Worm (Caenorhabditis elegans) whole organism, L2 larva: Measurements from ENCODE around the gene F56C9.10.

Experiments used
- C34F6.9 ChIP-seq: fragments of 150-350 bp; optimal IDR thresholded peaks from 2 replicates; lab custom pipeline; 2014; ENCODE audit warnings: missing biosample characterization, missing genetic modification characterization
- F13H6.1 ChIP-seq: sonication (generic microtip); optimal IDR thresholded peaks from 2 replicates; lab custom pipeline; 2016; ENCODE audit warnings: missing genetic modification characterization, missing compliant biosample characterization
- alr-1 ChIP-seq: fragments of 150-350 bp; optimal IDR thresholded peaks from 2 replicates; lab custom pipeline; 2014; ENCODE audit warnings: missing biosample characterization, missing genetic modification characterization
- ama-1 ChIP-seq: fragments of 150-350 bp; optimal IDR thresholded peaks from 2 replicates; lab custom pipeline; 2018; ENCODE audit warnings: inconsistent platforms
- blmp-1 ChIP-seq: sonication (generic microtip); optimal IDR thresholded peaks from 2 replicates; lab custom pipeline; 2017; ENCODE audit warnings: missing genetic modification characterization, mild to moderate bottlenecking, missing compliant biosample characterization, antibody characterized with exemption, moderate library complexity; ENCODE audit not compliant: insufficient read depth
- ceh-16 ChIP-seq: fragments of 150-350 bp; optimal IDR thresholded peaks from 2 replicates; lab custom pipeline; 2014; ENCODE audit warnings: missing biosample characterization, missing genetic modification characterization
- ceh-82 ChIP-seq: fragments of 150-350 bp; optimal IDR thresholded peaks from 2 replicates; lab custom pipeline; 2014; ENCODE audit warnings: missing biosample characterization, missing genetic modification characterization
- crh-2 ChIP-seq: sonication (generic microtip); optimal IDR thresholded peaks from 2 replicates; lab custom pipeline; 2017; ENCODE audit warnings: missing biosample characterization, missing genetic modification characterization
- dmd-4 ChIP-seq: sonication (generic microtip); optimal IDR thresholded peaks from 2 replicates; lab custom pipeline; 2017; ENCODE audit warnings: missing biosample characterization, missing genetic modification characterization
- elt-3 ChIP-seq: sonication (generic microtip); optimal IDR thresholded peaks from 2 replicates; lab custom pipeline; 2017; ENCODE audit warnings: missing biosample characterization, missing genetic modification characterization
- fos-1 ChIP-seq: fragments of 150-350 bp; optimal IDR thresholded peaks from 2 replicates; lab custom pipeline; 2014; ENCODE audit warnings: missing biosample characterization, missing genetic modification characterization
- lin-13 ChIP-seq: fragments of 150-350 bp; optimal IDR thresholded peaks from 2 replicates; lab custom pipeline; 2014; ENCODE audit warnings: missing biosample characterization, missing genetic modification reagents, missing genetic modification characterization
- lin-39 ChIP-seq: fragments of 150-350 bp; optimal IDR thresholded peaks from 2 replicates; lab custom pipeline; 2014; ENCODE audit warnings: missing biosample characterization, missing genetic modification reagents, missing genetic modification characterization
- lsy-2 ChIP-seq, 2 experiments: fragments of 150-350 bp in 1 of 2; sonication (generic microtip) in 1 of 2; optimal IDR thresholded peaks; 2 replicates each; lab custom pipeline; 2014 to 2017; ENCODE audit warnings: missing biosample characterization in 2 of 2, missing genetic modification characterization in 2 of 2
- mbf-1 ChIP-seq: sonication (generic microtip); optimal IDR thresholded peaks from 2 replicates; lab custom pipeline; 2017; ENCODE audit warnings: missing biosample characterization, missing genetic modification characterization
- mdl-1 ChIP-seq, 2 experiments: fragments of 150-350 bp in 1 of 2; sonication (generic microtip) in 1 of 2; optimal IDR thresholded peaks; 2 replicates each; lab custom pipeline; 2017; ENCODE audit warnings: missing biosample characterization in 2 of 2, missing genetic modification characterization in 2 of 2
- nhr-10 ChIP-seq: sonication (generic microtip); optimal IDR thresholded peaks from 2 replicates; lab custom pipeline; 2017; ENCODE audit warnings: missing biosample characterization, missing genetic modification characterization
- nhr-11 ChIP-seq: fragments of 150-350 bp; optimal IDR thresholded peaks from 2 replicates; lab custom pipeline; 2014; ENCODE audit warnings: missing biosample characterization, missing genetic modification characterization
- nhr-129 ChIP-seq: fragments of 150-350 bp; optimal IDR thresholded peaks from 2 replicates; lab custom pipeline; 2014; ENCODE audit warnings: missing biosample characterization, missing genetic modification characterization
- nhr-21 ChIP-seq: fragments of 150-350 bp; optimal IDR thresholded peaks from 2 replicates; lab custom pipeline; 2014; ENCODE audit warnings: missing biosample characterization, missing genetic modification characterization
- nhr-23 ChIP-seq: fragments of 150-350 bp; optimal IDR thresholded peaks from 2 replicates; lab custom pipeline; 2014; ENCODE audit warnings: missing biosample characterization, missing genetic modification reagents, missing genetic modification characterization
- nhr-25 ChIP-seq: fragments of 150-350 bp; sonication (generic microtip); optimal IDR thresholded peaks from 3 replicates; lab custom pipeline; 2014; ENCODE audit warnings: missing biosample characterization, missing genetic modification characterization
- nhr-6 ChIP-seq: fragments of 150-350 bp; optimal IDR thresholded peaks from 2 replicates; lab custom pipeline; 2014; ENCODE audit warnings: missing biosample characterization, missing genetic modification characterization
- sem-4 ChIP-seq: fragments of 150-350 bp; optimal IDR thresholded peaks from 2 replicates; lab custom pipeline; 2014; ENCODE audit warnings: missing biosample characterization, missing genetic modification reagents, missing genetic modification characterization
- sma-3 ChIP-seq: sonication (generic microtip); optimal IDR thresholded peaks from 2 replicates; lab custom pipeline; 2016; ENCODE audit warnings: missing genetic modification reagents, missing genetic modification characterization, missing compliant biosample characterization
- sma-9 ChIP-seq, 2 experiments: fragments of 150-350 bp in 1 of 2; sonication (generic microtip) in 1 of 2; optimal IDR thresholded peaks; 2 replicates each; lab custom pipeline; 2014 to 2016; ENCODE audit warnings: missing genetic modification characterization in 2 of 2, mild to moderate bottlenecking in 1 of 2, missing biosample characterization in 1 of 2, missing compliant biosample characterization in 1 of 2, missing genetic modification reagents in 1 of 2, moderate library complexity in 1 of 2
- zag-1 ChIP-seq: fragments of 150-350 bp; optimal IDR thresholded peaks from 2 replicates; lab custom pipeline; 2014; ENCODE audit warnings: missing biosample characterization, missing genetic modification characterization
- ztf-4 ChIP-seq: fragments of 150-350 bp; optimal IDR thresholded peaks from 2 replicates; lab custom pipeline; 2014; ENCODE audit warnings: missing biosample characterization, missing genetic modification characterization

Gene F56C9.10

ce11 chrIII:7300169-7300568, 34.9 kb downstream of the F56C9.10 start (continued):
- peak; percentile 24 for TF ChIP-seq nhr-23 (tag; lab: Kevin White, UChicago)

- TF ChIP-seq nhr-129 (tag; lab: Kevin White, UChicago) (no peak), ceh-16 (tag; lab: Kevin White, UChicago) (peak; percentile 61), ama-1 (peak; percentile 41), nhr-25 (peak; percentile 55), fos-1 (tag; lab: Kevin White, UChicago) (peak; percentile 14), mdl-1 (tag; optimal IDR thresholded peaks at IDR 0.05; lab: Kevin White, UChicago) (peak in 1 of 2 experiments; percentile 17), dmd-4 (tag; lab: Kevin White, UChicago) (no peak), blmp-1 (tag; lab: Kevin White, UChicago) (peak; percentile 45), sma-9 (GFP tag; optimal IDR thresholded peaks at IDR 0.05; lab: Kevin White, UChicago) (peak; percentile 37), sma-9 (tag; optimal IDR thresholded peaks at IDR 0.05; lab: Kevin White, UChicago) (no peak)
These were observed 35.6 kb downstream of the F56C9.10 start, which contains the start of the genes B0361.14 and B0361.9 for ce11 chrIII:7299466-7299865. B0361.14 (minus strand) TSS chrIII:7299531. B0361.9 (minus strand) TSS chrIII:7299631.

DNA sequence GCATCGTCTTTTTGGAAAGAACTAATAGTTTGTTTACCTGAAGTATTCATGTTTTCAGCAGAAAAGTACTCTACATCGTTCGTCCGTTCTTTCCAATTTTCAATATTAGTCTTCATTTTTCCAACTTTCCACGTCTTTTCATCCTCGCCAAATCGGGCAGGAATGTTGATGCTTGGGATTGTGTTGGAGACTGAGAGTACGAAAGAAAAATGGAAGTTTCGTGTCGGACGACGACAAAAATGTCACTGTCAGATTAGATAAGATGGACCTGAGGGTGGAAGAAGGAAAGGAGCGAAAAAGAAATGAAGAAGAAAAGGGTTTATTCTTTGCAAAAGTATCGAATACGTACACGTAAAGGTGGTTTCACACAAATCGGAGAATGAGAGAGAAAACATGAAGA, 37.1 kb downstream of the F56C9.10 start:
- TF ChIP-seq F13H6.1 (tag; lab: Kevin White, UChicago) (no peak), ama-1 (peak; percentile 55), nhr-129 (tag; lab: Kevin White, UChicago) (no peak), blmp-1 (tag; lab: Kevin White, UChicago) (peak; percentile 16), ceh-16 (tag; lab: Kevin White, UChicago) (peak; percentile 13), nhr-25 (peak; percentile 29), nhr-21 (peak; percentile 22), sma-9 (GFP tag; optimal IDR thresholded peaks at IDR 0.05; lab: Kevin White, UChicago) (peak; percentile 14), sma-9 (tag; optimal IDR thresholded peaks at IDR 0.05; lab: Kevin White, UChicago) (no peak)

DNA sequence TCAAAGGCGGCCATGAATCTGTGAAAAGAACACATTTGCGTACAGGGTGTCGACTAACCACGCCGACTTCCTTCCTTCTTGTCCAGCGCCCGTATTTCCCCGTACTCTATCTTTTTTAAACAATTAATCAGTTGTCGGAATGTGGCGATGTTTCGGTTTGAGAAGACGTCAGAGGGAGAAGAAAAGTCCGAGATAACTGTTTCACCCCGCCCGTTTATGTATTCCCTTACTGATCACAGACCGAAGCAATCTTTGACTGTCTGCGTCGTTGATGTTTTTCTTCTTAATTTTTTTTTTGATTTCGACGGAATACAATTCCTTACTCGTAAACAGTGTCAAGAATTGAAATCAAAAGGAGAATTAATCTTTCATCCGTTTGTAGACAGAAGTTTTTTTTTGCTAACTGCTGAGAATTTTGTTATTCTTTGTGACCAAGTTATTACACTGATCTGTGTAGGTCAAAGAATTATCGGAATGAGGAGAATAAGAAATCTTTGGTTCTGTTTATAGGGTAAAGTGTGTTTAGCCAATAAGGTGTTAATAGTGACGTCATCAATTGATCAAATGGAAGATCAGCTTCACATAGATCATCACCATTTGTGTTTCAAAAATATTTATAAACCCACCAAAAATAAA, 38.0 kb downstream of the F56C9.10 start:
- TF ChIP-seq ceh-82 (no peak), ztf-4 (tag; lab: Kevin White, UChicago) (no peak), sma-9 (GFP tag; optimal IDR thresholded peaks at IDR 0.05; lab: Kevin White, UChicago) (peak; percentile 71), sma-9 (tag; optimal IDR thresholded peaks at IDR 0.05; lab: Kevin White, UChicago) (no peak), nhr-6 (tag; lab: Kevin White, UChicago) (no peak), nhr-11 (tag; lab: Kevin White, UChicago) (no peak), elt-3 (no peak), mbf-1 (no peak), nhr-10 (tag; lab: Kevin White, UChicago) (peak; percentile 28), lin-13 (GFP tag; lab: Kevin White, UChicago) (no peak), alr-1 (tag; lab: Kevin White, UChicago) (no peak), F13H6.1 (tag; lab: Kevin White, UChicago) (no peak), nhr-25 (peak; percentile 52), blmp-1 (tag; lab: Kevin White, UChicago) (peak; percentile 16), nhr-21 (peak; percentile 10), crh-2 (tag; lab: Kevin White, UChicago) (peak; percentile 3), sma-3 (GFP tag; lab: Kevin White, UChicago) (peak; percentile 45), ceh-16 (tag; lab: Kevin White, UChicago) (peak; percentile 7), lin-39 (tag; lab: Kevin White, UChicago) (no peak)

- no peak for TF ChIP-seq zag-1 (tag; lab: Kevin White, UChicago)
- peak in 1 of 2 experiments; percentile 13 for TF ChIP-seq lsy-2 (tag; optimal IDR thresholded peaks at IDR 0.05; lab: Kevin White, UChicago)
- peak; percentile 69 for TF ChIP-seq nhr-25
- peak; percentile 56 for TF ChIP-seq crh-2 (tag; lab: Kevin White, UChicago)
- TF ChIP-seq mbf-1: no peak
- TF ChIP-seq sem-4 (tag; lab: Kevin White, UChicago): peak; percentile 52
- TF ChIP-seq C34F6.9 (tag; lab: Kevin White, UChicago): no peak
- peak; percentile 7 for TF ChIP-seq blmp-1 (tag; lab: Kevin White, UChicago)
These were observed 38.9 kb downstream of the F56C9.10 start for ce11 chrIII:7296092-7296668.
